Worm (Caenorhabditis elegans): Measurements from ENCODE around the gene evl-18.
"Not testable (repeated sequence)": the region's sequence is repeated elsewhere in the genome, so short reads cannot be mapped to it uniquely, and the experiment has no call there.

- TF ChIP-seq dve-1 (tag; optimal IDR thresholded peaks at IDR 0.05); T23F11.4 (GFP tag; optimal IDR thresholded peaks at IDR 0.05); gmeb-2 (tag; optimal IDR thresholded peaks at IDR 0.05); lim-6 (tag; optimal IDR thresholded peaks at IDR 0.05); hlh-30 (tag; optimal IDR thresholded peaks at IDR 0.05; ENCODE audit: insufficient read depth); syd-9 (tag; optimal IDR thresholded peaks at IDR 0.05); fax-1 (tag; optimal IDR thresholded peaks at IDR 0.05): not testable (repeated sequence)
Measured at ce11 chrIII:3695398-3695797, 39.4 kb downstream of the evl-18 start.

Measured in whole organism, late embryonic.